Worm (Caenorhabditis elegans) whole organism, late embryonic: ENCODE data around the gene Y32B12B.4.
A peak's percentile ranks its signal among the peaks of the same experiment; 100 is the strongest.

Experiments used
- C38D4.7 ChIP-seq: fragments of 200-800 bp; sonication (Bioruptor generic); optimal IDR thresholded peaks from 2 replicates; lab custom pipeline; 2018; ENCODE audit warnings: mild to moderate bottlenecking, missing genetic modification characterization, moderate library complexity, missing compliant biosample characterization
- F13H6.1 ChIP-seq: sonication (generic microtip); optimal IDR thresholded peaks from 2 replicates; lab custom pipeline; 2016; ENCODE audit warnings: missing genetic modification characterization, missing compliant biosample characterization
- K02D7.2 ChIP-seq: sonication (generic microtip); optimal IDR thresholded peaks from 2 replicates; lab custom pipeline; 2017; ENCODE audit warnings: mild to moderate bottlenecking, missing genetic modification characterization, missing compliant biosample characterization
- K09A11.1 ChIP-seq: sonication (generic microtip); optimal IDR thresholded peaks from 2 replicates; lab custom pipeline; 2017; ENCODE audit warnings: antibody characterized with exemption, mild to moderate bottlenecking, missing genetic modification characterization, missing compliant biosample characterization; ENCODE audit not compliant: insufficient read depth
- T23F11.4 ChIP-seq: fragments of 200-800 bp; sonication (Bioruptor generic); optimal IDR thresholded peaks from 2 replicates; lab custom pipeline; 2018; ENCODE audit warnings: mild to moderate bottlenecking, missing genetic modification characterization, missing compliant biosample characterization
- Y22D7AL.16 ChIP-seq: sonication (generic microtip); optimal IDR thresholded peaks from 2 replicates; lab custom pipeline; 2016; ENCODE audit warnings: missing genetic modification characterization, missing compliant biosample characterization
- ahr-1 ChIP-seq: sonication (generic microtip); optimal IDR thresholded peaks from 2 replicates; lab custom pipeline; 2016; ENCODE audit warnings: missing genetic modification characterization, missing compliant biosample characterization
- ama-1 ChIP-seq: fragments of 150-350 bp; optimal IDR thresholded peaks from 2 replicates; lab custom pipeline; 2014
- ceh-18 ChIP-seq: sonication (generic microtip); optimal IDR thresholded peaks from 2 replicates; lab custom pipeline; 2016; ENCODE audit warnings: missing genetic modification characterization, missing compliant biosample characterization
- ceh-19 ChIP-seq: fragments of 200-800 bp; sonication (Bioruptor generic); optimal IDR thresholded peaks from 2 replicates; lab custom pipeline; 2018; ENCODE audit warnings: mild to moderate bottlenecking, missing genetic modification characterization, missing compliant biosample characterization
- ceh-24 ChIP-seq: sonication (generic microtip); optimal IDR thresholded peaks from 2 replicates; lab custom pipeline; 2016; ENCODE audit warnings: mild to moderate bottlenecking, missing genetic modification characterization, missing compliant biosample characterization
- ceh-30 ChIP-seq: fragments of 150-350 bp; optimal IDR thresholded peaks from 2 replicates; lab custom pipeline; 2014; ENCODE audit warnings: missing biosample characterization, missing genetic modification characterization
- ceh-34 ChIP-seq: sonication (generic microtip); optimal IDR thresholded peaks from 2 replicates; lab custom pipeline; 2016; ENCODE audit warnings: mild to moderate bottlenecking, missing genetic modification characterization, missing compliant biosample characterization
- dmd-4 ChIP-seq: sonication (generic microtip); optimal IDR thresholded peaks from 2 replicates; lab custom pipeline; 2016; ENCODE audit warnings: borderline replicate concordance, missing genetic modification characterization, missing compliant biosample characterization
- dve-1 ChIP-seq: sonication (generic microtip); optimal IDR thresholded peaks from 2 replicates; lab custom pipeline; 2017; ENCODE audit warnings: antibody characterized with exemption, mild to moderate bottlenecking, missing genetic modification characterization, missing compliant biosample characterization
- elt-2 ChIP-seq: sonication (generic microtip); optimal IDR thresholded peaks from 2 replicates; lab custom pipeline; 2016; ENCODE audit warnings: missing genetic modification reagents, missing genetic modification characterization, missing compliant biosample characterization
- ets-4 ChIP-seq: sonication (generic microtip); optimal IDR thresholded peaks from 2 replicates; lab custom pipeline; 2016; ENCODE audit warnings: missing genetic modification characterization, missing compliant biosample characterization
- eyg-1 ChIP-seq: sonication (generic microtip); optimal IDR thresholded peaks from 2 replicates; lab custom pipeline; 2016; ENCODE audit warnings: missing genotype, missing genetic modification characterization, missing compliant biosample characterization
- hlh-15 ChIP-seq: sonication (generic microtip); optimal IDR thresholded peaks from 2 replicates; lab custom pipeline; 2016; ENCODE audit warnings: missing genetic modification characterization, missing compliant biosample characterization
- hlh-30 ChIP-seq: sonication (generic microtip); optimal IDR thresholded peaks from 2 replicates; lab custom pipeline; 2017; ENCODE audit warnings: antibody characterized with exemption, missing genetic modification characterization, missing compliant biosample characterization; ENCODE audit not compliant: insufficient read depth
- hlh-8 ChIP-seq: sonication (generic microtip); optimal IDR thresholded peaks from 2 replicates; lab custom pipeline; 2016; ENCODE audit warnings: missing genotype, missing genetic modification characterization, missing compliant biosample characterization
- lim-6 ChIP-seq: sonication (generic microtip); optimal IDR thresholded peaks from 2 replicates; lab custom pipeline; 2016; ENCODE audit warnings: missing genetic modification characterization, missing compliant biosample characterization
- lin-11 ChIP-seq: fragments of 200-800 bp; sonication (Bioruptor generic); optimal IDR thresholded peaks from 2 replicates; lab custom pipeline; 2018; ENCODE audit warnings: mild to moderate bottlenecking, missing genetic modification characterization, missing compliant biosample characterization
- mec-3 ChIP-seq: sonication (generic microtip); optimal IDR thresholded peaks from 2 replicates; lab custom pipeline; 2016; ENCODE audit warnings: borderline replicate concordance, missing genetic modification characterization, missing compliant biosample characterization
- nfya-1 ChIP-seq: sonication (generic microtip); optimal IDR thresholded peaks from 2 replicates; lab custom pipeline; 2017; ENCODE audit warnings: missing genetic modification characterization, mild to moderate bottlenecking, missing compliant biosample characterization, antibody characterized with exemption, moderate library complexity
- nhr-11 ChIP-seq: fragments of 150-350 bp; optimal IDR thresholded peaks from 2 replicates; lab custom pipeline; 2014; ENCODE audit warnings: missing biosample characterization, missing genetic modification characterization
- nhr-232 ChIP-seq: sonication (generic microtip); optimal IDR thresholded peaks from 2 replicates; lab custom pipeline; 2016; ENCODE audit warnings: missing genetic modification characterization, missing compliant biosample characterization
- pag-3 ChIP-seq: sonication (generic microtip); optimal IDR thresholded peaks from 2 replicates; lab custom pipeline; 2016; ENCODE audit warnings: missing compliant biosample characterization, missing genetic modification characterization, borderline replicate concordance
- pat-9 ChIP-seq: fragments of 200-800 bp; sonication (Bioruptor generic); optimal IDR thresholded peaks from 2 replicates; lab custom pipeline; 2018; ENCODE audit warnings: mild to moderate bottlenecking, missing genetic modification characterization, moderate library complexity, missing compliant biosample characterization
- pha-2 ChIP-seq: sonication (generic microtip); optimal IDR thresholded peaks from 2 replicates; lab custom pipeline; 2017; ENCODE audit warnings: mild to moderate bottlenecking, missing genetic modification characterization, missing compliant biosample characterization
- pha-4 ChIP-seq: fragments of 150-350 bp; optimal IDR thresholded peaks from 2 replicates; lab custom pipeline; 2018; ENCODE audit warnings: missing biosample characterization, missing genetic modification reagents, missing genetic modification characterization
- pqm-1 ChIP-seq: sonication (generic microtip); optimal IDR thresholded peaks from 2 replicates; lab custom pipeline; 2016; ENCODE audit warnings: missing genetic modification characterization, missing compliant biosample characterization
- rnt-1 ChIP-seq: sonication (generic microtip); optimal IDR thresholded peaks from 2 replicates; lab custom pipeline; 2016; ENCODE audit warnings: missing genetic modification characterization, missing compliant biosample characterization
- sox-2 ChIP-seq: fragments of 200-800 bp; sonication (Bioruptor generic); IDR thresholded peaks from 2 replicates; pipeline ENCODE4 v1.3.6; 2022; ENCODE audit warnings: missing genetic modification reagents, missing genetic modification characterization, missing compliant biosample characterization
- sox-4 ChIP-seq: sonication (generic microtip); optimal IDR thresholded peaks from 2 replicates; lab custom pipeline; 2017; ENCODE audit warnings: mild to moderate bottlenecking, missing genetic modification characterization, inconsistent platforms, missing compliant biosample characterization
- syd-9 ChIP-seq: sonication (generic microtip); optimal IDR thresholded peaks from 2 replicates; lab custom pipeline; 2016; ENCODE audit warnings: mild to moderate bottlenecking, missing genetic modification characterization, moderate library complexity, missing compliant biosample characterization
- tbx-7 ChIP-seq: sonication (generic microtip); optimal IDR thresholded peaks from 2 replicates; lab custom pipeline; 2016; ENCODE audit warnings: missing genotype, missing genetic modification characterization, missing compliant biosample characterization
- ttx-3 ChIP-seq: sonication (generic microtip); optimal IDR thresholded peaks from 2 replicates; lab custom pipeline; 2016; ENCODE audit warnings: missing genetic modification reagents, missing genetic modification characterization, missing compliant biosample characterization
- unc-3 ChIP-seq, 2 experiments: fragments of 200-800 bp in 1 of 2; sonication (Bioruptor generic) in 1 of 2; sonication (generic microtip) in 1 of 2; conservative IDR thresholded peaks in 1 of 2; optimal IDR thresholded peaks in 1 of 2; 2 replicates each; pipeline versions ENCODE4 v1.3.6 to Lab custom; 2016 to 2022; ENCODE audit warnings: missing compliant biosample characterization in 2 of 2, missing genetic modification characterization in 2 of 2, missing genetic modification reagents in 1 of 2
- unc-55 ChIP-seq: sonication (generic microtip); optimal IDR thresholded peaks from 2 replicates; lab custom pipeline; 2017; ENCODE audit warnings: missing biosample characterization, missing genetic modification reagents, missing genetic modification characterization
- unc-86 ChIP-seq: sonication (generic microtip); optimal IDR thresholded peaks from 2 replicates; lab custom pipeline; 2016; ENCODE audit warnings: missing genetic modification characterization, missing compliant biosample characterization
- zip-5 ChIP-seq: sonication (generic microtip); optimal IDR thresholded peaks from 2 replicates; lab custom pipeline; 2016; ENCODE audit warnings: missing genetic modification characterization, missing compliant biosample characterization

The Y32B12B.4 gene

ce11 chrV:16594514-16594913, 41.4 kb downstream of the Y32B12B.4 start:
- no peak for TF ChIP-seq pag-3
- no peak for TF ChIP-seq nhr-232
- TF ChIP-seq tbx-7 (tag; lab: Kevin White, UChicago) = no peak

ce11 chrV:16595140-16595791, 42.1 kb downstream of the Y32B12B.4 start, which contains the start of gene cpl-1:
Gene cpl-1, minus strand, starts transcription at chrV:16595346.
- TF ChIP-seq hlh-15 (tag; lab: Kevin White, UChicago) (no peak), dmd-4 (no peak), T23F11.4 (GFP tag; lab: Kevin White, UChicago) (no peak), elt-2 (tag; lab: Kevin White, UChicago) (peak; percentile 82), Y22D7AL.16 (tag; lab: Kevin White, UChicago) (no peak), dve-1 (no peak), ceh-30 (tag; lab: Kevin White, UChicago) (no peak)

- no peak for TF ChIP-seq ceh-34
- TF ChIP-seq ceh-18 (tag; lab: Kevin White, UChicago) = no peak
- no peak for TF ChIP-seq ahr-1 (tag; lab: Kevin White, UChicago)
- TF ChIP-seq syd-9 (tag; lab: Kevin White, UChicago) = no peak
- TF ChIP-seq elt-2 (tag; lab: Kevin White, UChicago) = peak; percentile 50
Observed at ce11 chrV:16596102-16596501, 43.0 kb downstream of the Y32B12B.4 start.

ce11 chrV:16598437-16598836, 45.3 kb downstream of the Y32B12B.4 start:
- no peak for TF ChIP-seq unc-86 (tag; lab: Kevin White, UChicago)
- peak; percentile 28 for TF ChIP-seq hlh-8 (tag; lab: Kevin White, UChicago)
- no peak for TF ChIP-seq T23F11.4 (GFP tag; lab: Kevin White, UChicago)
- no peak for TF ChIP-seq nfya-1
- TF ChIP-seq ahr-1 (tag; lab: Kevin White, UChicago) = no peak
- TF ChIP-seq pat-9 = peak; percentile 5
- TF ChIP-seq lin-11 (tag; lab: Kevin White, UChicago) = no peak
- peak; percentile 84 for TF ChIP-seq hlh-30
- no peak for TF ChIP-seq eyg-1 (tag; lab: Kevin White, UChicago)
- no peak for TF ChIP-seq zip-5 (tag; lab: Kevin White, UChicago)
- TF ChIP-seq C38D4.7 (GFP tag; lab: Kevin White, UChicago) = no peak
- TF ChIP-seq pag-3 = no peak
- peak; percentile 13 for TF ChIP-seq rnt-1 (tag; lab: Kevin White, UChicago)
- no peak for TF ChIP-seq ets-4 (tag; lab: Kevin White, UChicago)
- no peak for TF ChIP-seq K02D7.2 (tag; lab: Kevin White, UChicago)
- no peak for TF ChIP-seq pha-2 (tag; lab: Kevin White, UChicago)
- TF ChIP-seq sox-2 (GFP tag; lab: Robert Waterston, UW) = no peak
- TF ChIP-seq nhr-232 = no peak
- no peak for TF ChIP-seq pha-4 (tag; lab: Kevin White, UChicago)
- TF ChIP-seq ttx-3 (tag; lab: Kevin White, UChicago) = no peak
- TF ChIP-seq K09A11.1 (tag; lab: Kevin White, UChicago) = no peak

ce11 chrV:16599835-16600234, 46.7 kb downstream of the Y32B12B.4 start:
- TF ChIP-seq ceh-30 (tag; lab: Kevin White, UChicago) (no peak), nfya-1 (peak; percentile 64)
- TF ChIP-seq, all 69 proteins: peak for 1

ce11 chrV:16600623-16601022, 47.5 kb downstream of the Y32B12B.4 start, which contains the start of gene T03E6.9:
Gene T03E6.9, minus strand, starts transcription at chrV:16600723.
- no peak for TF ChIP-seq ceh-19 (GFP tag; lab: Kevin White, UChicago)
- no peak for TF ChIP-seq sox-2 (GFP tag; lab: Robert Waterston, UW)
- TF ChIP-seq nhr-11 = no peak
- no peak for TF ChIP-seq mec-3 (tag; lab: Kevin White, UChicago)
- no peak for TF ChIP-seq F13H6.1
- TF ChIP-seq unc-3 (GFP tag; conservative IDR thresholded peaks at IDR 0.05; lab: Robert Waterston, UW) = no peak
- no peak for TF ChIP-seq unc-3 (tag; optimal IDR thresholded peaks at IDR 0.05; lab: Kevin White, UChicago)
- no peak for TF ChIP-seq ceh-34
- no peak for TF ChIP-seq sox-4 (tag; lab: Kevin White, UChicago)
- TF ChIP-seq pqm-1 = no peak
- no peak for TF ChIP-seq pat-9
- no peak for TF ChIP-seq unc-55
- TF ChIP-seq lim-6 = no peak
- no peak for TF ChIP-seq ceh-30 (tag; lab: Kevin White, UChicago)
- no peak for TF ChIP-seq ama-1 (lab: Kevin White, UChicago)
- no peak for TF ChIP-seq ceh-24
